Fruit fly (Drosophila melanogaster) whole organism, embryonic: ENCODE results near the gene Cyt-c-p.

ENCODE experiments used
- CG10209 ChIP-seq: fragments of 200-800 bp; sonication (Bioruptor generic); optimal IDR thresholded peaks from 3 replicates; lab custom pipeline; 2017; ENCODE audit warnings: missing biosample characterization, mild to moderate bottlenecking, missing genetic modification characterization, missing genetic modification reagents
- E2f1 ChIP-seq: fragments of 200-800 bp; sonication (Bioruptor generic); IDR thresholded peaks from 2 replicates; pipeline ENCODE4 v1.3.6; 2022; ENCODE audit warnings: missing biosample characterization, missing genetic modification characterization
- Jarid2 ChIP-seq: fragments of 200-800 bp; sonication (Bioruptor generic); optimal IDR thresholded peaks from 3 replicates; lab custom pipeline; 2017; ENCODE audit warnings: mild to moderate bottlenecking, missing biosample characterization, missing genetic modification reagents, missing genetic modification characterization
- Med ChIP-seq: fragments of 200-800 bp; sonication (Bioruptor generic); peaks from one replicate; lab custom pipeline; 2016; ENCODE audit warnings: missing biosample characterization, missing genetic modification characterization, mild to moderate bottlenecking, inconsistent platforms, moderate library complexity
- Poxn ChIP-seq: fragments of 200-800 bp; sonication (Bioruptor generic); IDR thresholded peaks from 2 replicates; pipeline ENCODE4 v1.3.6; 2022; ENCODE audit warnings: missing biosample characterization, missing genetic modification characterization
- Side ChIP-seq: fragments of 200-800 bp; sonication (Bioruptor generic); optimal IDR thresholded peaks from 2 replicates; lab custom pipeline; 2016; ENCODE audit warnings: missing biosample characterization, missing genetic modification characterization
- lmd ChIP-seq: fragments of 200-800 bp; sonication (Bioruptor generic); IDR thresholded peaks from 2 replicates; pipeline ENCODE4 v1.3.6; 2022; ENCODE audit warnings: missing biosample characterization, missing genetic modification characterization

- TF ChIP-seq Med (GFP tag; lab: Kevin White, UChicago) = peak; percentile 91
- TF ChIP-seq E2f1 (GFP tag; lab: Robert Waterston, UW) = no peak
- no peak for TF ChIP-seq CG10209
- TF ChIP-seq lmd (GFP tag; lab: Robert Waterston, UW) = no peak
- no peak for TF ChIP-seq Side (GFP tag; lab: Kevin White, UChicago)
- TF ChIP-seq Jarid2 = no peak
- TF ChIP-seq Poxn (GFP tag; lab: Robert Waterston, UW) = no peak
Observed at dm6 chr2L:16676651-16677359, 42.9 kb upstream of the Cyt-c-p start, which contains the start of the genes Trpgamma and her.
